Worm (Caenorhabditis elegans) whole organism, young adult: ENCODE data around the gene gcn-2.
A peak's percentile ranks its signal among the peaks of the same experiment; 100 is the strongest.
"Not testable (repeated sequence)": the region's sequence is repeated elsewhere in the genome, so short reads cannot be mapped to it uniquely, and the experiment has no call there.

Source experiments
- C06A6.2 ChIP-seq: fragments of 200-800 bp; sonication (Bioruptor generic); conservative IDR thresholded peaks from 2 replicates; pipeline ENCODE4 v1.3.6; 2022; ENCODE audit warnings: missing genetic modification characterization, missing compliant biosample characterization
- F22D6.2 ChIP-seq: sonication (generic microtip); optimal IDR thresholded peaks from 2 replicates; lab custom pipeline; 2016; ENCODE audit warnings: mild to moderate bottlenecking, missing genetic modification characterization, missing compliant biosample characterization
- K11D2.4 ChIP-seq: fragments of 200-800 bp; sonication (Bioruptor generic); IDR thresholded peaks from 2 replicates; pipeline ENCODE4 v1.3.6; 2022; ENCODE audit warnings: missing genetic modification reagents, missing genetic modification characterization, missing compliant biosample characterization
- aptf-3 ChIP-seq: fragments of 200-800 bp; sonication (Bioruptor generic); IDR thresholded peaks from 2 replicates; pipeline ENCODE4 v1.3.6; 2022; ENCODE audit warnings: missing genetic modification characterization, missing compliant biosample characterization
- attf-6 ChIP-seq: fragments of 200-800 bp; sonication (Bioruptor generic); IDR thresholded peaks from 2 replicates; pipeline ENCODE4 v1.3.6; 2022; ENCODE audit warnings: missing genetic modification reagents, missing genetic modification characterization, missing compliant biosample characterization
- bed-2 ChIP-seq: fragments of 200-800 bp; sonication (Bioruptor generic); IDR thresholded peaks from 2 replicates; pipeline ENCODE4 v1.3.6; 2022; ENCODE audit warnings: missing genetic modification reagents, missing genetic modification characterization, missing compliant biosample characterization
- cebp-1 ChIP-seq, 2 experiments: fragments of 200-800 bp in 1 of 2; sonication (Bioruptor generic) in 1 of 2; sonication (generic microtip) in 1 of 2; IDR thresholded peaks in 1 of 2; optimal IDR thresholded peaks in 1 of 2; 2 replicates each; pipeline versions ENCODE4 v1.3.6 to Lab custom; 2017 to 2022; ENCODE audit warnings: missing compliant biosample characterization in 2 of 2, missing genetic modification characterization in 2 of 2, mild to moderate bottlenecking in 1 of 2, missing genetic modification reagents in 1 of 2, moderate library complexity in 1 of 2
- cebp-2 ChIP-seq: fragments of 200-800 bp; sonication (Bioruptor generic); IDR thresholded peaks from 2 replicates; pipeline ENCODE4 v1.3.6; 2022; ENCODE audit warnings: missing genetic modification characterization, missing compliant biosample characterization
- ceh-100 ChIP-seq: fragments of 200-800 bp; sonication (Bioruptor generic); IDR thresholded peaks from 2 replicates; pipeline ENCODE4 v1.3.6; 2022; ENCODE audit warnings: missing genetic modification reagents, missing genetic modification characterization, missing compliant biosample characterization
- ceh-27 ChIP-seq: fragments of 200-800 bp; sonication (Bioruptor generic); optimal IDR thresholded peaks from 2 replicates; lab custom pipeline; 2018; ENCODE audit warnings: mild to moderate bottlenecking, missing genetic modification characterization, moderate library complexity, missing compliant biosample characterization
- ceh-40 ChIP-seq: fragments of 200-800 bp; sonication (Bioruptor generic); IDR thresholded peaks from 2 replicates; pipeline ENCODE4 v1.3.6; 2022; ENCODE audit warnings: missing genetic modification characterization, missing compliant biosample characterization
- ceh-91 ChIP-seq: fragments of 200-800 bp; sonication (Bioruptor generic); IDR thresholded peaks from 2 replicates; pipeline ENCODE4 v1.3.6; 2022; ENCODE audit warnings: missing genetic modification reagents, missing genetic modification characterization, missing compliant biosample characterization
- dpl-1 ChIP-seq: fragments of 150-350 bp; optimal IDR thresholded peaks from 2 replicates; lab custom pipeline; 2014; ENCODE audit warnings: missing biosample characterization, missing genetic modification reagents, missing genetic modification characterization
- ekl-4 ChIP-seq: fragments of 200-800 bp; sonication (Bioruptor generic); IDR thresholded peaks from 2 replicates; pipeline ENCODE4 v1.3.6; 2022; ENCODE audit warnings: missing genetic modification reagents, missing genetic modification characterization, missing compliant biosample characterization
- hrde-1 ChIP-seq: sonication (generic microtip); optimal IDR thresholded peaks from 2 replicates; lab custom pipeline; 2016; ENCODE audit warnings: missing genetic modification characterization, mild to moderate bottlenecking, missing compliant biosample characterization, moderate library complexity, missing genotype, missing genetic modification reagents, borderline replicate concordance
- hsf-1 ChIP-seq: fragments of 200-800 bp; sonication (Bioruptor generic); IDR thresholded peaks from 2 replicates; pipeline ENCODE4 v1.3.6; 2022; ENCODE audit warnings: missing genetic modification reagents, missing genetic modification characterization, missing compliant biosample characterization
- lin-35 ChIP-seq, 3 experiments: fragments of 150-350 bp in 2 of 3; sonication (generic microtip) in 1 of 3; optimal IDR thresholded peaks; 2 replicates each; lab custom pipeline; 2014 to 2018; ENCODE audit warnings: missing biosample characterization in 3 of 3, missing genetic modification characterization in 3 of 3, missing genetic modification reagents in 3 of 3
- lin-54 ChIP-seq: fragments of 200-800 bp; sonication (Bioruptor generic); optimal IDR thresholded peaks from 2 replicates; lab custom pipeline; 2018; ENCODE audit warnings: mild to moderate bottlenecking, missing genetic modification characterization, missing compliant biosample characterization
- madf-6 ChIP-seq: fragments of 200-800 bp; sonication (Bioruptor generic); IDR thresholded peaks from 2 replicates; pipeline ENCODE4 v1.3.6; 2022; ENCODE audit warnings: missing genetic modification reagents, missing genetic modification characterization, missing compliant biosample characterization
- mes-4 ChIP-seq: sonication (generic microtip); optimal IDR thresholded peaks from 2 replicates; lab custom pipeline; 2016; ENCODE audit warnings: missing genotype, missing genetic modification characterization, missing compliant biosample characterization
- nfyb-1 ChIP-seq: fragments of 200-800 bp; sonication (Bioruptor generic); IDR thresholded peaks from 2 replicates; pipeline ENCODE4 v1.3.6; 2022; ENCODE audit warnings: missing genetic modification reagents, missing genetic modification characterization, missing compliant biosample characterization
- nhr-80 ChIP-seq: sonication (generic microtip); optimal IDR thresholded peaks from 2 replicates; lab custom pipeline; 2016; ENCODE audit warnings: missing genetic modification characterization, missing compliant biosample characterization
- pha-4 ChIP-seq: fragments of 150-350 bp; sonication (generic microtip); optimal IDR thresholded peaks from 2 replicates; lab custom pipeline; 2014; ENCODE audit warnings: missing biosample characterization, missing genetic modification reagents, missing genetic modification characterization
- snpc-1.1 ChIP-seq: sonication (generic microtip); optimal IDR thresholded peaks from 2 replicates; lab custom pipeline; 2017; ENCODE audit warnings: missing genetic modification characterization, mild to moderate bottlenecking, missing compliant biosample characterization, antibody characterized with exemption, moderate library complexity, missing genotype, missing genetic modification reagents; ENCODE audit not compliant: insufficient read depth
- somi-1 ChIP-seq: fragments of 200-800 bp; sonication (Bioruptor generic); optimal IDR thresholded peaks from 2 replicates; lab custom pipeline; 2018; ENCODE audit warnings: mild to moderate bottlenecking, missing genetic modification characterization, missing compliant biosample characterization
- unc-62 ChIP-seq: fragments of 150-350 bp; optimal IDR thresholded peaks from 2 replicates; lab custom pipeline; 2014; ENCODE audit warnings: missing biosample characterization, missing genetic modification reagents, missing genetic modification characterization
- ztf-18 ChIP-seq: sonication (generic microtip); optimal IDR thresholded peaks from 2 replicates; lab custom pipeline; 2016; ENCODE audit warnings: missing genotype, mild to moderate bottlenecking, missing genetic modification characterization, missing compliant biosample characterization
- ztf-22 ChIP-seq: fragments of 200-800 bp; sonication (Bioruptor generic); optimal IDR thresholded peaks from 2 replicates; lab custom pipeline; 2018; ENCODE audit warnings: mild to moderate bottlenecking, missing genetic modification characterization, moderate library complexity, missing compliant biosample characterization
- ztf-28 ChIP-seq: fragments of 200-800 bp; sonication (Bioruptor generic); IDR thresholded peaks from 2 replicates; pipeline ENCODE4 v1.3.6; 2022; ENCODE audit warnings: missing genetic modification reagents, missing genetic modification characterization, missing compliant biosample characterization
- ztf-3 ChIP-seq: fragments of 200-800 bp; sonication (Bioruptor generic); optimal IDR thresholded peaks from 2 replicates; lab custom pipeline; 2018; ENCODE audit warnings: mild to moderate bottlenecking, missing genetic modification characterization, missing compliant biosample characterization

Gene gcn-2

DNA sequence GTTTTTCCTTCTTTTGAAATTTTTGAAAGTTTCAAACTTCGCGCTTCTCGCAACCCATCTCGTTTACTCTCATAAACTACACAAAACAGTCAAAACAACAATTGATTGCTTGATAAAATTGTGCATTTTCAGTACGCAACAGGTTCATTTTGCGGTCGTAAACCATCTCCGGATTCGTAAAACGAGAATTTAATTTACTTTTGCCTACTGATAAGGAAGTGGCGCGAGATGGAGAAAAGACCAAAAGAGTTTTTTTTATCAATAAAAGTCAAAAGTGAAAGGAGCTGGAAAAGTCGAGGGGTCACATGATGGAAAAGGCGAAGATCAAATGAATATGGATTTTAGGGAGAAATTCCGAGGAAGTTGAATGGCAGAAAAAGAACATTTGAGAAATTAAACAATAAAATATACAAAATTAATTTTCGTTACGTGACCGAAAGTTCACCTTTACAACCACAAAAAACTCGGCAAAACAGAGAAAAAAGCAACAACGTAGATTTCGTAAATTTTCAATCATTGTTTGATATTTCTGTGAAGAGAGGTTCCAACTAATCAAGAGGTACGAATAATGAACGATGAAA, 5.0 kb upstream of the gcn-2 start, which contains the start of gene F42G4.6:
Gene F42G4.6, plus strand, starts transcription at position 531 of the 581 bp plus-strand sequence.
- no peak for TF ChIP-seq attf-6 (GFP tag; lab: Robert Waterston, UW)
- TF ChIP-seq unc-62 (GFP tag; lab: Kevin White, UChicago), result peak; percentile 16
- TF ChIP-seq lin-54, result no peak
- TF ChIP-seq nhr-80 (tag; lab: Kevin White, UChicago), result peak; percentile 65

ce11 chrII:13080607-13081006, 3.4 kb upstream of the gcn-2 start, which contains the start of gene Y81G3A.2:
Gene Y81G3A.2, plus strand, starts transcription at chrII:13080907.
- not testable (repeated sequence) for TF ChIP-seq ceh-40 (GFP tag; lab: Robert Waterston, UW); somi-1 (GFP tag; lab: Kevin White, UChicago); ztf-28 (GFP tag; lab: Robert Waterston, UW)

- TF ChIP-seq ztf-3 (GFP tag; lab: Kevin White, UChicago); lin-35 (GFP tag; optimal IDR thresholded peaks at IDR 0.05; lab: Kevin White, UChicago); cebp-2: not testable (repeated sequence)
- TF ChIP-seq, all 124 proteins: peak for 0; not testable (repeated sequence) for 124
Measured at ce11 chrII:13082403-13082802, 1.6 kb upstream of the gcn-2 start, which contains the start of gene Y81G3A.6. Gene Y81G3A.6, minus strand, starts transcription at chrII:13082503.

DNA sequence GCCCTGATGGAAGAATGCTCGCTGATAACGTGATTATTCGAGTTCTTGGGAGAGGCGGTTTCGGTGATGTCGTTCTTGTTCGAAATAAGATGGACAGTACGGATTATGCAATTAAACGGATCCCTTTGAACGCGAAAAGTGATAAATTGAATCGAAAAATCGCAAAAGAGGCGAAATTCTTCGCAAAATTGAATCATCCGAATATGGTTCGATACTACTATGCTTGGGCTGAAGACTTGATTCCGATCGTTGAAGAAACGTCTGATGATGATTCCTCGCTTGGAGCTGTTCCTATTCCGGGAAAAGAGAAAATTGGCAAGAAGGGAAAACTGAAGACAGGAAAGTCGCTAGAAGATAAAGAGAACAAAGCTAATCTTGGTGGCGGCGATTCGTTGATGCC, 2.0 kb downstream of the gcn-2 start:
- TF ChIP-seq K11D2.4 (GFP tag; lab: Robert Waterston, UW), result no peak
- TF ChIP-seq C06A6.2 (GFP tag; lab: Robert Waterston, UW), result no peak
- TF ChIP-seq pha-4 (tag; lab: Kevin White, UChicago), result no peak
- TF ChIP-seq aptf-3 (GFP tag; lab: Robert Waterston, UW), result no peak
- TF ChIP-seq ceh-100 (GFP tag; lab: Robert Waterston, UW), result no peak
- no peak for TF ChIP-seq ceh-27 (GFP tag; lab: Kevin White, UChicago)
- no peak for TF ChIP-seq dpl-1
- TF ChIP-seq lin-35 (GFP tag; optimal IDR thresholded peaks at IDR 0.05; lab: Kevin White, UChicago), result no peak
- no peak for TF ChIP-seq hsf-1 (GFP tag; lab: Robert Waterston, UW)
- no peak for TF ChIP-seq ekl-4 (GFP tag; lab: Robert Waterston, UW)
- TF ChIP-seq snpc-1.1, result no peak

- TF ChIP-seq ztf-22 (GFP tag; lab: Kevin White, UChicago) (no peak), mes-4 (tag; lab: Kevin White, UChicago) (no peak), ztf-18 (tag; lab: Kevin White, UChicago) (no peak), hrde-1 (tag; lab: Kevin White, UChicago) (no peak), ceh-91 (GFP tag; lab: Robert Waterston, UW) (no peak), attf-6 (GFP tag; lab: Robert Waterston, UW) (no peak), nfyb-1 (GFP tag; lab: Robert Waterston, UW) (no peak), lin-54 (no peak), bed-2 (GFP tag; lab: Robert Waterston, UW) (no peak), F22D6.2 (no peak), madf-6 (no peak), cebp-1 (GFP tag; IDR thresholded peaks at IDR 0.05; lab: Robert Waterston, UW) (no peak), cebp-1 (tag; optimal IDR thresholded peaks at IDR 0.05; lab: Kevin White, UChicago) (no peak)
Measured at ce11 chrII:13091123-13091522, 7.2 kb downstream of the gcn-2 start, which contains the start of gene Y81G3A.4. Gene Y81G3A.4, plus strand, starts transcription at chrII:13091423.
